Fruit fly (Drosophila melanogaster) whole organism, embryonic: Measurements from ENCODE around the gene Hip1.

Source experiments
- Atf3 ChIP-seq: fragments of 200-800 bp; sonication (Bioruptor generic); optimal IDR thresholded peaks from 3 replicates; lab custom pipeline; 2016; ENCODE audit warnings: missing biosample characterization, missing genetic modification characterization
- Awh ChIP-seq: fragments of 200-800 bp; sonication (Bioruptor generic); IDR thresholded peaks from 2 replicates; pipeline ENCODE4, ENCODE4 v1.3.6; 2022; ENCODE audit warnings: missing biosample characterization, missing genetic modification characterization
- BEAF-32 ChIP-seq: fragments of 200-800 bp; sonication (Bioruptor generic); optimal IDR thresholded peaks from 3 replicates; lab custom pipeline; 2017; ENCODE audit warnings: missing biosample characterization, missing genetic modification characterization, mild to moderate bottlenecking, moderate library complexity, missing genetic modification reagents
- C15 ChIP-seq: fragments of 200-800 bp; sonication (Bioruptor generic); IDR thresholded peaks from 3 replicates; pipeline ENCODE4 v1.3.6; 2022; ENCODE audit warnings: missing biosample characterization, missing genetic modification characterization
- CG11560 ChIP-seq: fragments of 200-800 bp; sonication (Bioruptor generic); IDR thresholded peaks from 3 replicates; pipeline ENCODE4 v1.3.6; 2022; ENCODE audit warnings: missing biosample characterization, missing genetic modification characterization
- CG12236 ChIP-seq: fragments of 200-800 bp; sonication (Bioruptor generic); optimal IDR thresholded peaks from 2 replicates; lab custom pipeline; 2016; ENCODE audit warnings: missing biosample characterization, missing genetic modification characterization
- CG14441 ChIP-seq: fragments of 200-800 bp; sonication (Bioruptor generic); IDR thresholded peaks from 2 replicates; pipeline ENCODE4 v1.3.6; 2022; ENCODE audit warnings: missing biosample characterization, missing genetic modification characterization
- CG15011 ChIP-seq: fragments of 200-800 bp; sonication (Bioruptor generic); optimal IDR thresholded peaks from 3 replicates; lab custom pipeline; 2018; ENCODE audit warnings: missing biosample characterization, mild to moderate bottlenecking, missing genetic modification characterization
- CG15269 ChIP-seq: fragments of 200-800 bp; sonication (Bioruptor generic); optimal IDR thresholded peaks from 2 replicates; lab custom pipeline; 2018; ENCODE audit warnings: missing biosample characterization, mild to moderate bottlenecking, missing genetic modification characterization, moderate library complexity
- CG1529 ChIP-seq: fragments of 200-800 bp; sonication (Bioruptor generic); optimal IDR thresholded peaks from 3 replicates; lab custom pipeline; 2018; ENCODE audit warnings: missing biosample characterization, missing genetic modification characterization
- CG15696 ChIP-seq: fragments of 200-800 bp; sonication (Bioruptor generic); optimal IDR thresholded peaks from 2 replicates; lab custom pipeline; 2019; ENCODE audit warnings: missing biosample characterization, mild to moderate bottlenecking, missing genetic modification characterization, moderate library complexity
- CG16863 ChIP-seq: fragments of 200-800 bp; sonication (Bioruptor generic); optimal IDR thresholded peaks from 3 replicates; lab custom pipeline; 2016; ENCODE audit warnings: missing biosample characterization, missing genetic modification characterization
- CG18011 ChIP-seq: fragments of 200-800 bp; sonication (Bioruptor generic); optimal IDR thresholded peaks from 2 replicates; lab custom pipeline; 2017; ENCODE audit warnings: missing biosample characterization, missing genetic modification characterization, mild to moderate bottlenecking, moderate library complexity, missing genotype
- CG18764 ChIP-seq: fragments of 200-800 bp; sonication (Bioruptor generic); optimal IDR thresholded peaks from 3 replicates; lab custom pipeline; 2016; ENCODE audit warnings: missing biosample characterization, missing genetic modification characterization
- CG3407 ChIP-seq: fragments of 200-800 bp; sonication (Bioruptor generic); optimal IDR thresholded peaks from 2 replicates; lab custom pipeline; 2018; ENCODE audit warnings: missing biosample characterization, mild to moderate bottlenecking, missing genetic modification characterization
- CG4854 ChIP-seq: fragments of 200-800 bp; sonication (Bioruptor generic); optimal IDR thresholded peaks from 2 replicates; lab custom pipeline; 2016; ENCODE audit warnings: missing biosample characterization, missing genetic modification characterization, inconsistent platforms
- CG8924 ChIP-seq: fragments of 200-800 bp; optimal IDR thresholded peaks from 3 replicates; lab custom pipeline; 2019; ENCODE audit warnings: missing biosample characterization, mild to moderate bottlenecking, missing genetic modification characterization, moderate library complexity
- CG9932 ChIP-seq: fragments of 200-800 bp; sonication (Bioruptor generic); IDR thresholded peaks from 2 replicates; pipeline ENCODE4 v1.3.6; 2022; ENCODE audit warnings: missing biosample characterization, missing genetic modification characterization
- CHES-1-like ChIP-seq: fragments of 200-800 bp; sonication (Bioruptor generic); optimal IDR thresholded peaks from 2 replicates; lab custom pipeline; 2016; ENCODE audit warnings: missing biosample characterization, missing genetic modification characterization
- Dbx ChIP-seq: fragments of 200-800 bp; sonication (Bioruptor generic); IDR thresholded peaks from 3 replicates; pipeline ENCODE4 v1.3.6; 2022; ENCODE audit warnings: missing biosample characterization, missing genetic modification characterization
- Deaf1 ChIP-seq: fragments of 200-800 bp; optimal IDR thresholded peaks from 3 replicates; lab custom pipeline; 2019; ENCODE audit warnings: missing biosample characterization, mild to moderate bottlenecking, missing genetic modification characterization, moderate library complexity
- Dll ChIP-seq: fragments of 200-800 bp; sonication (Bioruptor generic); IDR thresholded peaks from 4 replicates; pipeline ENCODE4 v1.3.6; 2022; ENCODE audit warnings: missing biosample characterization, missing genetic modification characterization; ENCODE audit not compliant: partially characterized antibody
- Elba2 ChIP-seq: fragments of 200-800 bp; sonication (Bioruptor generic); optimal IDR thresholded peaks from 3 replicates; lab custom pipeline; 2016; ENCODE audit warnings: missing biosample characterization, missing genetic modification characterization
- Ets97D ChIP-seq: fragments of 200-800 bp; sonication (Bioruptor generic); optimal IDR thresholded peaks from 3 replicates; lab custom pipeline; 2016; ENCODE audit warnings: missing biosample characterization, missing genetic modification characterization
- Fer1 ChIP-seq: fragments of 200-800 bp; sonication (Bioruptor generic); optimal IDR thresholded peaks from 2 replicates; lab custom pipeline; 2017; ENCODE audit warnings: missing biosample characterization, mild to moderate bottlenecking, missing genetic modification characterization
- Fer2 ChIP-seq: fragments of 200-800 bp; sonication (Bioruptor generic); optimal IDR thresholded peaks from 2 replicates; lab custom pipeline; 2018; ENCODE audit warnings: missing biosample characterization, mild to moderate bottlenecking, missing genetic modification characterization, moderate library complexity
- HLH3B ChIP-seq: fragments of 200-800 bp; sonication (Bioruptor generic); IDR thresholded peaks from 2 replicates; pipeline ENCODE4 v1.3.6; 2022; ENCODE audit warnings: missing biosample characterization, missing genetic modification characterization
- HLH54F ChIP-seq: fragments of 200-800 bp; sonication (Bioruptor generic); optimal IDR thresholded peaks from 3 replicates; lab custom pipeline; 2016; ENCODE audit warnings: missing biosample characterization, missing genetic modification characterization
- Kr ChIP-seq: fragments of 200-800 bp; sonication (Bioruptor generic); optimal IDR thresholded peaks from 2 replicates; lab custom pipeline; 2017; ENCODE audit warnings: missing biosample characterization, mild to moderate bottlenecking, missing genetic modification characterization
- Myb ChIP-seq: fragments of 200-800 bp; sonication (Bioruptor generic); optimal IDR thresholded peaks from 2 replicates; lab custom pipeline; 2016; ENCODE audit warnings: missing biosample characterization, missing genetic modification characterization
- NfI ChIP-seq: fragments of 200-800 bp; sonication (Bioruptor generic); optimal IDR thresholded peaks from 3 replicates; lab custom pipeline; 2018; ENCODE audit warnings: missing biosample characterization, mild to moderate bottlenecking, missing genetic modification characterization, moderate library complexity
- Oaz ChIP-seq: fragments of 200-800 bp; sonication (Bioruptor generic); IDR thresholded peaks from 2 replicates; pipeline ENCODE4 v1.3.6; 2022; ENCODE audit warnings: missing biosample characterization, missing genetic modification characterization
- Rx ChIP-seq: fragments of 200-800 bp; sonication (Bioruptor generic); IDR thresholded peaks from 2 replicates; pipeline ENCODE4 v1.3.6; 2022; ENCODE audit warnings: missing biosample characterization, missing genetic modification characterization
- Sox100B ChIP-seq: fragments of 200-800 bp; sonication (Bioruptor generic); optimal IDR thresholded peaks from 3 replicates; lab custom pipeline; 2018; ENCODE audit warnings: missing biosample characterization, mild to moderate bottlenecking, missing genetic modification characterization
- Xbp1 ChIP-seq: fragments of 200-800 bp; sonication (Bioruptor generic); optimal IDR thresholded peaks from 3 replicates; lab custom pipeline; 2016; ENCODE audit warnings: missing biosample characterization, mild to moderate bottlenecking, missing genetic modification characterization
- bbx ChIP-seq: fragments of 200-800 bp; sonication (Bioruptor generic); IDR thresholded peaks from 2 replicates; pipeline ENCODE4 v1.3.6; 2022; ENCODE audit warnings: missing biosample characterization, missing genetic modification characterization; ENCODE audit not compliant: partially characterized antibody
- crol ChIP-seq: fragments of 200-800 bp; sonication (Bioruptor generic); IDR thresholded peaks from 2 replicates; pipeline ENCODE4 v1.3.6; 2022; ENCODE audit warnings: missing biosample characterization, missing genetic modification characterization
- fd102C ChIP-seq: fragments of 200-800 bp; sonication (Bioruptor generic); optimal IDR thresholded peaks from 2 replicates; lab custom pipeline; 2018; ENCODE audit warnings: missing biosample characterization, mild to moderate bottlenecking, missing genetic modification characterization, moderate library complexity
- gsb-n ChIP-seq: fragments of 200-800 bp; sonication (Bioruptor generic); optimal IDR thresholded peaks from 3 replicates; lab custom pipeline; 2018; ENCODE audit warnings: missing biosample characterization, mild to moderate bottlenecking, missing genetic modification characterization
- lbe ChIP-seq: fragments of 200-800 bp; sonication (Bioruptor generic); optimal IDR thresholded peaks from 2 replicates; lab custom pipeline; 2016; ENCODE audit warnings: missing biosample characterization, mild to moderate bottlenecking, missing genetic modification characterization
- lola ChIP-seq, 3 experiments: fragments of >200 bp in 2 of 3; fragments of 200-800 bp in 1 of 3; sonication (Bioruptor generic) in 1 of 3; optimal IDR thresholded peaks; 2 replicates each; lab custom pipeline; 2017 to 2019; ENCODE audit warnings: missing biosample characterization in 3 of 3, missing genetic modification characterization in 3 of 3, mild to moderate bottlenecking in 1 of 3, moderate library complexity in 1 of 3
- oc ChIP-seq: fragments of 200-800 bp; sonication (Bioruptor generic); optimal IDR thresholded peaks from 2 replicates; lab custom pipeline; 2018; ENCODE audit warnings: missing biosample characterization, mild to moderate bottlenecking, missing genetic modification characterization, moderate library complexity
- prd ChIP-seq, 3 experiments: fragments of >200 bp in 2 of 3; fragments of 200-800 bp in 1 of 3; sonication (Bioruptor generic) in 1 of 3; optimal IDR thresholded peaks in 2 of 3; IDR thresholded peaks in 1 of 3; 2 replicates in 2 of 3; 3 replicates in 1 of 3; pipeline versions ENCODE4 v1.3.6 to Lab custom; 2017 to 2022; ENCODE audit warnings: missing biosample characterization in 1 of 3, missing genetic modification characterization in 1 of 3
- psq ChIP-seq: fragments of 200-800 bp; sonication (Bioruptor generic); optimal IDR thresholded peaks from 2 replicates; lab custom pipeline; 2017; ENCODE audit warnings: missing biosample characterization, missing genetic modification characterization
- scrt ChIP-seq: fragments of 200-800 bp; sonication (Bioruptor generic); optimal IDR thresholded peaks from 2 replicates; lab custom pipeline; 2018; ENCODE audit warnings: missing biosample characterization, mild to moderate bottlenecking, missing genetic modification characterization, moderate library complexity
- seq ChIP-seq: fragments of 200-800 bp; sonication (Bioruptor generic); IDR thresholded peaks from 2 replicates; pipeline ENCODE4 v1.3.6; 2022; ENCODE audit warnings: missing biosample characterization, missing genetic modification characterization
- sim ChIP-seq: fragments of 200-800 bp; sonication (Bioruptor generic); IDR thresholded peaks from 2 replicates; pipeline ENCODE4 v1.3.6; 2022; ENCODE audit warnings: missing biosample characterization, missing genetic modification characterization
- tio ChIP-seq: fragments of 200-800 bp; sonication (Bioruptor generic); optimal IDR thresholded peaks from 2 replicates; lab custom pipeline; 2017; ENCODE audit warnings: missing biosample characterization, missing genetic modification characterization, inconsistent platforms
- vfl ChIP-seq: fragments of 200-800 bp; sonication (Bioruptor generic); optimal IDR thresholded peaks from 2 replicates; lab custom pipeline; 2016; ENCODE audit warnings: missing biosample characterization, missing genetic modification characterization
- wdn ChIP-seq: fragments of 200-800 bp; sonication (Bioruptor generic); IDR thresholded peaks from 2 replicates; pipeline ENCODE4 v1.3.6; 2022; ENCODE audit warnings: missing biosample characterization, missing genetic modification characterization
- yki ChIP-seq: fragments of >200 bp; optimal IDR thresholded peaks from 3 replicates; lab custom pipeline; 2018
- zen2 ChIP-seq: fragments of 200-800 bp; sonication (Bioruptor generic); IDR thresholded peaks from 3 replicates; pipeline ENCODE4 v1.3.6; 2022; ENCODE audit warnings: missing biosample characterization, missing genetic modification characterization; ENCODE audit not compliant: partially characterized antibody

Hip1 gene

DNA sequence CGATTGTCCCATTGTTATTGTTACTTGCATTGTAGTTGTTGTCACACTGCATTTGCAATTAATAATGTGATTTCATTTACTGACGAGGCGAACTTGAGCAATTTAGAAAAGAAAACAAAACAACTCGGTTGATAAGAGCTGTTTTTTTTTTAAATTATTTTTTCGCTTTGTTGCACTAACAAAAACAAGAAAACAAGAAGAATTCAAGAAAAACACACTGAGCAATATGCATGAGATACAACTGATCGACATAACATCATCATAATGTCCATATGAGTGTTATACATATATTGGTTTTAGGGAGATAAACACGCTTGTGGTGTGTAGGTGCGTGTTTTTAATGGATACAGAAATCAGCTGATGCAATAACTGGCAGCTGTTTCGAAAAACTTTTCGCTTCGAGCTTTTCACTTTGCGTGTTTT is 29.1 kb upstream of the Hip1 start (continued):
- TF ChIP-seq CG1529 (GFP tag; lab: Kevin White, UChicago): peak; percentile 6
- TF ChIP-seq seq (GFP tag; lab: Robert Waterston, UW): no peak
- TF ChIP-seq wdn: no peak
- TF ChIP-seq CHES-1-like (GFP tag; lab: Kevin White, UChicago): peak; percentile 7
- no peak for TF ChIP-seq sim (GFP tag; lab: Robert Waterston, UW)
- no peak for TF ChIP-seq BEAF-32 (GFP tag; lab: Kevin White, UChicago)
- TF ChIP-seq CG11560 (tag; lab: Robert Waterston, UW): no peak
- TF ChIP-seq Sox100B: no peak
- TF ChIP-seq Dll (GFP tag; lab: Robert Waterston, UW): no peak
- no peak for TF ChIP-seq CG15011 (GFP tag; lab: Kevin White, UChicago)
- TF ChIP-seq Awh: no peak
- no peak for TF ChIP-seq lola (GFP tag; optimal IDR thresholded peaks at IDR 0.05; lab: Kevin White, UChicago)
- TF ChIP-seq CG15696 (tag; lab: Kevin White, UChicago): no peak
- TF ChIP-seq yki: no peak
- no peak for TF ChIP-seq Kr
- TF ChIP-seq CG16863 (GFP tag; lab: Kevin White, UChicago): no peak
- TF ChIP-seq oc (tag; lab: Kevin White, UChicago): no peak
- no peak for TF ChIP-seq gsb-n (tag; lab: Kevin White, UChicago)
- no peak for TF ChIP-seq bbx (GFP tag; lab: Robert Waterston, UW)
- no peak for TF ChIP-seq HLH54F (GFP tag; lab: Kevin White, UChicago)
- TF ChIP-seq fd102C: no peak
- TF ChIP-seq CG3407 (GFP tag; lab: Kevin White, UChicago): no peak
- no peak for TF ChIP-seq Myb (GFP tag; lab: Kevin White, UChicago)
- TF ChIP-seq CG15269: peak; percentile 9
- no peak for TF ChIP-seq psq (GFP tag; lab: Kevin White, UChicago)
- TF ChIP-seq tio (GFP tag; lab: Kevin White, UChicago): no peak
- TF ChIP-seq Rx: no peak
- no peak for TF ChIP-seq CG14441
- TF ChIP-seq scrt (GFP tag; lab: Kevin White, UChicago): peak; percentile 11
- no peak for TF ChIP-seq crol (GFP tag; lab: Robert Waterston, UW)
- TF ChIP-seq C15 (GFP tag; lab: Robert Waterston, UW): no peak
- no peak for TF ChIP-seq Ets97D
- no peak for TF ChIP-seq Oaz (GFP tag; lab: Robert Waterston, UW)
- no peak for TF ChIP-seq CG9932 (GFP tag; lab: Robert Waterston, UW)
- no peak for TF ChIP-seq zen2
- peak; percentile 43; the same call in 1 of the 2 replicates for TF ChIP-seq HLH3B (GFP tag; lab: Robert Waterston, UW)
- TF ChIP-seq Fer1 (GFP tag; lab: Kevin White, UChicago): peak; percentile 24
- TF ChIP-seq CG8924 (tag; lab: Kevin White, UChicago): no peak
- TF ChIP-seq Elba2 (GFP tag; lab: Kevin White, UChicago): no peak
- no peak for TF ChIP-seq CG12236 (GFP tag; lab: Kevin White, UChicago)
- no peak for TF ChIP-seq Fer2 (tag; lab: Kevin White, UChicago)
- TF ChIP-seq Deaf1 (tag; lab: Kevin White, UChicago): no peak
- no peak for TF ChIP-seq CG4854 (GFP tag; lab: Kevin White, UChicago)
- TF ChIP-seq CG18011 (GFP tag; lab: Kevin White, UChicago): no peak
- TF ChIP-seq Xbp1 (GFP tag; lab: Kevin White, UChicago): no peak
- TF ChIP-seq lbe (GFP tag; lab: Kevin White, UChicago): no peak
- no peak for TF ChIP-seq Atf3 (GFP tag; lab: Kevin White, UChicago)
- no peak for TF ChIP-seq CG18764 (GFP tag; lab: Kevin White, UChicago)
- TF ChIP-seq Dbx: 0 out of 3 replicates have a peak, but pooled peaks have one; percentile 30
- TF ChIP-seq vfl (GFP tag; lab: Kevin White, UChicago): no peak
- no peak for TF ChIP-seq NfI (GFP tag; lab: Kevin White, UChicago)
- TF ChIP-seq prd (optimal IDR thresholded peaks at IDR 0.05; lab: Kevin White, UChicago): no peak
- no peak for TF ChIP-seq prd (GFP tag; IDR thresholded peaks at IDR 0.05; lab: Robert Waterston, UW)
